Worm (Caenorhabditis elegans) whole organism, L1 larva: ENCODE data around the gene ZK652.8.

Source experiments
- C04F5.9 ChIP-seq: sonication (generic microtip); optimal IDR thresholded peaks from 2 replicates; lab custom pipeline; 2016; ENCODE audit warnings: missing genetic modification characterization, missing compliant biosample characterization
- C34B4.2 ChIP-seq: sonication (generic microtip); optimal IDR thresholded peaks from 2 replicates; lab custom pipeline; 2017; ENCODE audit warnings: mild to moderate bottlenecking, missing genetic modification characterization, missing compliant biosample characterization
- Y116A8C.19 ChIP-seq: sonication (generic microtip); optimal IDR thresholded peaks from 2 replicates; lab custom pipeline; 2016; ENCODE audit warnings: missing compliant biosample characterization, missing genetic modification characterization, borderline replicate concordance
- alr-1 ChIP-seq: fragments of 200-800 bp; sonication (Bioruptor generic); optimal IDR thresholded peaks from 2 replicates; lab custom pipeline; 2018; ENCODE audit warnings: borderline replicate concordance, mild to moderate bottlenecking, missing genetic modification characterization, missing compliant biosample characterization
- ama-1 ChIP-seq: fragments of 150-350 bp; optimal IDR thresholded peaks from 2 replicates; lab custom pipeline; 2014
- ceh-63 ChIP-seq: fragments of 200-800 bp; sonication (Bioruptor generic); optimal IDR thresholded peaks from 2 replicates; lab custom pipeline; 2018; ENCODE audit warnings: mild to moderate bottlenecking, missing genetic modification characterization, missing compliant biosample characterization
- ceh-8 ChIP-seq: fragments of 200-800 bp; sonication (Bioruptor generic); optimal IDR thresholded peaks from 2 replicates; lab custom pipeline; 2018; ENCODE audit warnings: mild to moderate bottlenecking, missing genetic modification characterization, moderate library complexity, missing compliant biosample characterization
- ceh-88 ChIP-seq: fragments of 200-800 bp; sonication (Bioruptor generic); IDR thresholded peaks from 2 replicates; pipeline ENCODE4 v1.3.6; 2022; ENCODE audit warnings: missing genetic modification characterization, missing compliant biosample characterization
- ceh-90 ChIP-seq: sonication (generic microtip); optimal IDR thresholded peaks from 2 replicates; lab custom pipeline; 2016; ENCODE audit warnings: missing genetic modification characterization, missing compliant biosample characterization
- dpl-1 ChIP-seq, 3 experiments: fragments of 150-350 bp in 2 of 3; sonication (generic microtip) in 1 of 3; optimal IDR thresholded peaks; 2 replicates each; lab custom pipeline; 2014 to 2017; ENCODE audit warnings: missing biosample characterization in 3 of 3, missing genetic modification characterization in 3 of 3, missing genetic modification reagents in 3 of 3
- dsc-1 ChIP-seq: sonication (generic microtip); optimal IDR thresholded peaks from 2 replicates; lab custom pipeline; 2016; ENCODE audit warnings: mild to moderate bottlenecking, missing genetic modification characterization, missing compliant biosample characterization
- efl-1 ChIP-seq, 4 experiments: fragments of 150-350 bp; optimal IDR thresholded peaks in 3 of 4; peaks in 1 of 4; 1 replicate in 1 of 4; 2 replicates in 3 of 4; lab custom pipeline; 2014; ENCODE audit warnings: missing biosample characterization in 2 of 4, missing genetic modification characterization in 2 of 4, missing genetic modification reagents in 2 of 4
- efl-3 ChIP-seq: fragments of 200-800 bp; sonication (Bioruptor generic); optimal IDR thresholded peaks from 2 replicates; lab custom pipeline; 2018; ENCODE audit warnings: mild to moderate bottlenecking, missing genetic modification characterization, missing compliant biosample characterization
- elt-3 ChIP-seq, 6 experiments: fragments of 150-350 bp in 1 of 6; sonication (generic microtip); optimal IDR thresholded peaks; 2 replicates each; lab custom pipeline; 2017 to 2018; ENCODE audit warnings: missing biosample characterization in 6 of 6, missing genetic modification characterization in 6 of 6, inconsistent platforms in 1 of 6
- fkh-10 ChIP-seq: sonication (generic microtip); optimal IDR thresholded peaks from 2 replicates; lab custom pipeline; 2017; ENCODE audit warnings: missing biosample characterization, missing genetic modification reagents, missing genetic modification characterization
- hlh-17 ChIP-seq: fragments of 200-800 bp; sonication (Bioruptor generic); optimal IDR thresholded peaks from 2 replicates; lab custom pipeline; 2018; ENCODE audit warnings: missing genetic modification characterization, mild to moderate bottlenecking, missing compliant biosample characterization, moderate library complexity, borderline replicate concordance
- jun-1 ChIP-seq: fragments of 150-350 bp; optimal IDR thresholded peaks from 2 replicates; lab custom pipeline; 2014; ENCODE audit warnings: missing biosample characterization, missing genetic modification reagents, missing genetic modification characterization
- lin-13 ChIP-seq: fragments of 150-350 bp; optimal IDR thresholded peaks from 2 replicates; lab custom pipeline; 2014; ENCODE audit warnings: missing biosample characterization, missing genetic modification reagents, missing genetic modification characterization
- lin-15B ChIP-seq: fragments of 150-350 bp; sonication (generic microtip); optimal IDR thresholded peaks from 3 replicates; lab custom pipeline; 2014; ENCODE audit warnings: missing biosample characterization, missing genetic modification characterization
- lin-35 ChIP-seq, 2 experiments: fragments of 150-350 bp; optimal IDR thresholded peaks; 2 replicates each; lab custom pipeline; 2014; ENCODE audit warnings: missing biosample characterization in 2 of 2, missing genetic modification characterization in 2 of 2, missing genetic modification reagents in 2 of 2
- lin-39 ChIP-seq: fragments of 150-350 bp; optimal IDR thresholded peaks from 2 replicates; lab custom pipeline; 2014; ENCODE audit warnings: missing biosample characterization, missing genetic modification reagents, missing genetic modification characterization
- lsy-2 ChIP-seq, 2 experiments: fragments of 150-350 bp; optimal IDR thresholded peaks; 2 replicates each; lab custom pipeline; 2014; ENCODE audit warnings: missing biosample characterization in 2 of 2, missing genetic modification characterization in 2 of 2
- mep-1 ChIP-seq: fragments of 150-350 bp; optimal IDR thresholded peaks from 2 replicates; lab custom pipeline; 2014; ENCODE audit warnings: missing biosample characterization, missing genetic modification characterization
- nhr-12 ChIP-seq: sonication (generic microtip); optimal IDR thresholded peaks from 2 replicates; lab custom pipeline; 2017; ENCODE audit warnings: missing biosample characterization, missing genetic modification characterization
- nhr-237 ChIP-seq: fragments of 150-350 bp; optimal IDR thresholded peaks from 2 replicates; lab custom pipeline; 2014; ENCODE audit warnings: missing biosample characterization, missing genetic modification characterization
- nhr-71 ChIP-seq: sonication (generic microtip); optimal IDR thresholded peaks from 2 replicates; lab custom pipeline; 2016; ENCODE audit warnings: mild to moderate bottlenecking, missing genetic modification characterization, moderate library complexity, missing compliant biosample characterization
- nhr-76 ChIP-seq: sonication (generic microtip); optimal IDR thresholded peaks from 2 replicates; lab custom pipeline; 2017; ENCODE audit warnings: missing biosample characterization, missing genetic modification characterization
- nhr-84 ChIP-seq: sonication (generic microtip); optimal IDR thresholded peaks from 2 replicates; lab custom pipeline; 2017; ENCODE audit warnings: missing biosample characterization, missing genetic modification characterization
- nhr-85 ChIP-seq: sonication (generic microtip); peaks from one replicate; lab custom pipeline; 2016; ENCODE audit warnings: missing genetic modification characterization, inconsistent platforms, missing compliant biosample characterization
- nhr-90 ChIP-seq: sonication (generic microtip); optimal IDR thresholded peaks from 2 replicates; lab custom pipeline; 2016; ENCODE audit warnings: mild to moderate bottlenecking, missing genetic modification characterization, missing compliant biosample characterization; ENCODE audit not compliant: poor library complexity
- pax-3 ChIP-seq: fragments of 200-800 bp; sonication (Bioruptor generic); optimal IDR thresholded peaks from 2 replicates; lab custom pipeline; 2018; ENCODE audit warnings: mild to moderate bottlenecking, missing genetic modification characterization, moderate library complexity, missing compliant biosample characterization
- rnt-1 ChIP-seq: sonication (generic microtip); optimal IDR thresholded peaks from 2 replicates; lab custom pipeline; 2016; ENCODE audit warnings: mild to moderate bottlenecking, missing genetic modification characterization, moderate library complexity, missing compliant biosample characterization
- skn-1 ChIP-seq: fragments of 150-350 bp; optimal IDR thresholded peaks from 2 replicates; lab custom pipeline; 2014; ENCODE audit warnings: missing biosample characterization, missing genetic modification characterization
- snpc-4 ChIP-seq: fragments of 150-350 bp; optimal IDR thresholded peaks from 2 replicates; lab custom pipeline; 2014; ENCODE audit warnings: missing biosample characterization, missing genetic modification characterization
- snu-23 ChIP-seq: sonication (generic microtip); optimal IDR thresholded peaks from 2 replicates; lab custom pipeline; 2016; ENCODE audit warnings: missing genetic modification characterization, missing compliant biosample characterization
- unc-62 ChIP-seq: fragments of 150-350 bp; optimal IDR thresholded peaks from 2 replicates; lab custom pipeline; 2014; ENCODE audit warnings: missing biosample characterization, missing genetic modification reagents, missing genetic modification characterization
- unc-98 ChIP-seq: fragments of 200-800 bp; sonication (Bioruptor generic); IDR thresholded peaks from 2 replicates; pipeline ENCODE4 v1.3.6; 2022; ENCODE audit warnings: missing genetic modification characterization, missing compliant biosample characterization
- vab-15 ChIP-seq: sonication (generic microtip); optimal IDR thresholded peaks from 2 replicates; lab custom pipeline; 2017; ENCODE audit warnings: missing genotype, mild to moderate bottlenecking, missing genetic modification characterization, missing compliant biosample characterization
- xbp-1 ChIP-seq: sonication (generic microtip); optimal IDR thresholded peaks from 2 replicates; lab custom pipeline; 2016; ENCODE audit warnings: missing genetic modification characterization, missing compliant biosample characterization
- zip-4 ChIP-seq: fragments of 200-800 bp; sonication (Bioruptor generic); optimal IDR thresholded peaks from 2 replicates; lab custom pipeline; 2018; ENCODE audit warnings: mild to moderate bottlenecking, missing genetic modification characterization, moderate library complexity, missing compliant biosample characterization
- ztf-11 ChIP-seq, 2 experiments: sonication (generic microtip); optimal IDR thresholded peaks; 2 replicates each; lab custom pipeline; 2016 to 2017; ENCODE audit warnings: missing genetic modification characterization in 2 of 2, missing biosample characterization in 1 of 2, missing compliant biosample characterization in 1 of 2
- ztf-4 ChIP-seq: fragments of 150-350 bp; optimal IDR thresholded peaks from 2 replicates; lab custom pipeline; 2014; ENCODE audit warnings: missing biosample characterization, missing genetic modification characterization

ZK652.8 gene

DNA sequence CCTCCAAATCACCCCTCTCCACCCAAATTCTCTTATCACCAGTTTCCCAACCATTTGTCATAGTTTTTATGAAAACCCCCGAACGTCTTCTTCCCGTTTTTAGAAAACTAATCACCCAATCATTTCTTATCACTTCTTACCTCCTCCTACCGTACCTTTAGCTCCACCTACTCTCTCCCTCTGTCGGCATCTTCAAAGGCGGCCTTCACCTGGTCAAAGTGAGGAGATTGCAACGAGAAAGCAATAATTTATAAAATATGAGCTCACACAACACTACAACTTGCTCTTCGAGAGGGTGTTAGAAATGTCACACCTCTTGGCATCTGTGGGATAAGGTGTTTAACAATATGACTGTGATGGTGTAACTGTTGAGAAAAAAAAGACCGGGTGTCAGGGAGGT lies 34.4 kb downstream of the ZK652.8 start:
- TF ChIP-seq efl-3 (GFP tag; lab: Kevin White, UChicago): no peak
- no peak for TF ChIP-seq snpc-4 (tag; lab: Kevin White, UChicago)
- TF ChIP-seq zip-4: no peak
- TF ChIP-seq nhr-84 (tag; lab: Kevin White, UChicago): no peak
- TF ChIP-seq ztf-4 (tag; lab: Kevin White, UChicago): no peak
- TF ChIP-seq Y116A8C.19 (tag; lab: Kevin White, UChicago): no peak
- TF ChIP-seq vab-15 (tag; lab: Kevin White, UChicago): no peak
- TF ChIP-seq nhr-71 (tag; lab: Kevin White, UChicago): no peak
- no peak for TF ChIP-seq C34B4.2

DNA sequence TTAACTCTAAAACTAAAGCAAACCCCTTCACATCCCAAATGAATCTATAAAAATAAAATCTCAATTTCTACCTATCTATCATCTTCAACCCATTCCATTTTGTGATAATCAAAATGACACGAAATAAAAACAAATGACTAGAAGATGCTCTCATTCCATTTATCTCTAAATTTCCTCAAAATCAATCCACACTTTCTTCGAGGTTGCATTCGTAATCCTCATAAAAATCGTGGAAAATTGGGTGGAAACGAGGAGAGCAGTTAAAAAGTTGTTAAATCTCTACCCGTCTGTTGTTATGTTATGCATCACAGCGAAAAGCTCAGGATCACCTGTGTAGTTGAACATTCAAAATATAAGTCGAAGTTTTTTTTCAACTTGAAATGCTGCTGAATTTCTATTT lies 36.5 kb downstream of the ZK652.8 start:
- no peak for TF ChIP-seq C34B4.2
- TF ChIP-seq rnt-1 (tag; lab: Kevin White, UChicago): peak; percentile 39

DNA sequence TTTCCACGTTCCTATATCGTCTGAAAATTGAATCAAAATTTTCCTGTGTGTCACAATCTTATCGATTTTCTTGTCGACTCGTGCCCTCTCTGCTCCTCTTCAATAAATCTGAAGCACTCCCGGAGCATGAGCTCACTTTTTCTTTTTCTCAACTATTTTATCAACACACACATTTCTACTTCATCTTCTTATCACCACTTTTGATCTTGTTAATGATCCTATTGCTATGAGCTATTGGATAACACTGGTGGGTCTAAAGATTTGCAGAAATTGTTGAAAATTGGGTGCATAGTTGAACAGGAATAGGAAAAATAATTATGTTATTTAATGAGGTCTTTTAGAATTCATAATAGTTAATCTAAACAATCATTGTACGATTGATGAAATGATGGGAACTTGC lies 38.2 kb downstream of the ZK652.8 start:
- TF ChIP-seq nhr-90: no peak
- TF ChIP-seq alr-1 (tag; lab: Kevin White, UChicago): no peak
- no peak for TF ChIP-seq xbp-1 (tag; lab: Kevin White, UChicago)
- TF ChIP-seq hlh-17 (GFP tag; lab: Kevin White, UChicago): no peak
- no peak for TF ChIP-seq nhr-71 (tag; lab: Kevin White, UChicago)
- TF ChIP-seq nhr-76 (tag; lab: Kevin White, UChicago): no peak
- TF ChIP-seq lin-39: no peak
- no peak for TF ChIP-seq C34B4.2
- no peak for TF ChIP-seq efl-1 (optimal IDR thresholded peaks at IDR 0.05; lab: Kevin White, UChicago)
- TF ChIP-seq efl-1 (GFP tag; optimal IDR thresholded peaks at IDR 0.05 in 1 of 2; lab: Kevin White, UChicago): no peak
- no peak for TF ChIP-seq pax-3 (tag; lab: Kevin White, UChicago)
- TF ChIP-seq ama-1 (lab: Kevin White, UChicago): no peak
- TF ChIP-seq C04F5.9: no peak
- no peak for TF ChIP-seq fkh-10 (GFP tag; lab: Kevin White, UChicago)
- TF ChIP-seq jun-1: no peak
- TF ChIP-seq snu-23 (GFP tag; lab: Kevin White, UChicago): no peak
- no peak for TF ChIP-seq dsc-1
- TF ChIP-seq vab-15 (tag; lab: Kevin White, UChicago): no peak
- no peak for TF ChIP-seq unc-62 (GFP tag; lab: Kevin White, UChicago)

DNA sequence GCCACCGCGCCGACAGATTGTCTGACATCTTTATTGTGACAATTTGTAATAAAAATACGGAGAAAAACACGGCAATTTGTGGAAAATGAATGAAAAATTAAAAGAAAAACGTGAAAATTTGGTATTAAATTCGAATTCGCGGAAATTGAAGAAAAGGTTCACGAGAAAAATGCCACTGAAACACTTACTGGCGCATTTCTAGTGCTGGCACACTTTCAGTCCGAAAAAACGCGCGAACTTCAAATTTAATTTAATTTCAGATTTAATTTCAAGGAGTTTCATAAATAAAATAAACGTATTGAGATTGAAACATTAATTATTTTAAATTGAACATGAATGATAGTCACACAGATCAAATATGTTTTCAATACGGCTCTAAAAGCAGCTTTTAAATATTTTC lies 48.1 kb downstream of the ZK652.8 start, which contains the start of gene cyk-7:
TSS of gene cyk-7 (minus strand) at position 99 of the 400 bp plus-strand sequence.
- no peak for TF ChIP-seq skn-1 (tag; lab: Kevin White, UChicago)
- no peak for TF ChIP-seq lin-13 (GFP tag; lab: Kevin White, UChicago)
- TF ChIP-seq nhr-84 (tag; lab: Kevin White, UChicago): no peak
- TF ChIP-seq C04F5.9: no peak
- no peak for TF ChIP-seq elt-3 (tag; optimal IDR thresholded peaks at IDR 0.05; lab: Kevin White, UChicago)
- no peak for TF ChIP-seq nhr-237 (tag; lab: Kevin White, UChicago)
- TF ChIP-seq ceh-63 (GFP tag; lab: Kevin White, UChicago): no peak
- no peak for TF ChIP-seq jun-1
- no peak for TF ChIP-seq nhr-12 (tag; lab: Kevin White, UChicago)
- TF ChIP-seq hlh-17 (GFP tag; lab: Kevin White, UChicago): no peak
- no peak for TF ChIP-seq ceh-90 (tag; lab: Kevin White, UChicago)
- TF ChIP-seq snu-23 (GFP tag; lab: Kevin White, UChicago): no peak
- TF ChIP-seq dpl-1 (GFP tag; optimal IDR thresholded peaks at IDR 0.05; lab: Kevin White, UChicago): peak in 2 of 3 experiments; percentile 23 to 66
- TF ChIP-seq lsy-2 (tag; optimal IDR thresholded peaks at IDR 0.05; lab: Kevin White, UChicago): peak; percentile 13 to 25
- TF ChIP-seq unc-98 (GFP tag; lab: Robert Waterston, UW): no peak
- TF ChIP-seq dsc-1: no peak
- no peak for TF ChIP-seq ztf-4 (tag; lab: Kevin White, UChicago)
- peak; percentile 65 to 99 for TF ChIP-seq efl-1 (optimal IDR thresholded peaks at IDR 0.05; lab: Kevin White, UChicago)
- peak; percentile 68 to 95 for TF ChIP-seq efl-1 (GFP tag; optimal IDR thresholded peaks at IDR 0.05 in 1 of 2; lab: Kevin White, UChicago)
- TF ChIP-seq ceh-8 (GFP tag; lab: Kevin White, UChicago): no peak
- TF ChIP-seq ceh-88 (GFP tag; lab: Robert Waterston, UW): no peak
- TF ChIP-seq nhr-85 (tag; lab: Kevin White, UChicago): no peak
- TF ChIP-seq lin-15B: no peak
- no peak for TF ChIP-seq ztf-11 (tag; optimal IDR thresholded peaks at IDR 0.05; lab: Kevin White, UChicago)
- no peak for TF ChIP-seq xbp-1 (tag; lab: Kevin White, UChicago)
- no peak for TF ChIP-seq mep-1
- peak in 1 of 2 experiments; percentile 18 for TF ChIP-seq lin-35 (GFP tag; optimal IDR thresholded peaks at IDR 0.05; lab: Kevin White, UChicago)
